Worm (Caenorhabditis elegans) whole organism, young adult: ENCODE data around the gene brap-2.

Source experiments
- B0336.3 ChIP-seq: fragments of 200-800 bp; sonication (Bioruptor generic); IDR thresholded peaks from 2 replicates; pipeline ENCODE4 v1.3.6; 2022; ENCODE audit warnings: missing genetic modification characterization, missing compliant biosample characterization
- C06A6.2 ChIP-seq: fragments of 200-800 bp; sonication (Bioruptor generic); conservative IDR thresholded peaks from 2 replicates; pipeline ENCODE4 v1.3.6; 2022; ENCODE audit warnings: missing genetic modification characterization, missing compliant biosample characterization
- F10E7.11 ChIP-seq: sonication (generic microtip); optimal IDR thresholded peaks from 2 replicates; lab custom pipeline; 2017; ENCODE audit warnings: mild to moderate bottlenecking, missing genetic modification characterization, moderate library complexity, missing compliant biosample characterization
- F22D6.2 ChIP-seq: sonication (generic microtip); optimal IDR thresholded peaks from 2 replicates; lab custom pipeline; 2016; ENCODE audit warnings: mild to moderate bottlenecking, missing genetic modification characterization, missing compliant biosample characterization
- F33H1.4 ChIP-seq: fragments of 200-800 bp; sonication (Bioruptor generic); IDR thresholded peaks from 2 replicates; pipeline ENCODE4 v1.3.6; 2022; ENCODE audit warnings: missing genetic modification reagents, missing genetic modification characterization, missing compliant biosample characterization
- F49E8.2 ChIP-seq: sonication (generic microtip); optimal IDR thresholded peaks from 3 replicates; lab custom pipeline; 2017; ENCODE audit warnings: missing genetic modification characterization, mild to moderate bottlenecking, missing compliant biosample characterization, antibody characterized with exemption, moderate library complexity; ENCODE audit not compliant: insufficient read depth
- F57C9.4 ChIP-seq: sonication (generic microtip); optimal IDR thresholded peaks from 2 replicates; lab custom pipeline; 2017; ENCODE audit warnings: mild to moderate bottlenecking, missing genetic modification characterization, missing compliant biosample characterization
- Y53G8AR.9 ChIP-seq: fragments of 200-800 bp; sonication (Bioruptor generic); conservative IDR thresholded peaks from 2 replicates; pipeline ENCODE4 v1.3.6; 2022; ENCODE audit warnings: missing genetic modification reagents, missing genetic modification characterization, missing compliant biosample characterization
- Y95B8A.8 ChIP-seq: fragments of 200-800 bp; sonication (Bioruptor generic); IDR thresholded peaks from 2 replicates; pipeline ENCODE4 v1.3.6; 2022; ENCODE audit warnings: missing genetic modification reagents, missing genetic modification characterization, missing compliant biosample characterization
- ZK185.1 ChIP-seq: sonication (generic microtip); optimal IDR thresholded peaks from 2 replicates; lab custom pipeline; 2016; ENCODE audit warnings: mild to moderate bottlenecking, missing genetic modification characterization, missing compliant biosample characterization; ENCODE audit not compliant: poor library complexity, severe bottlenecking
- athp-1 ChIP-seq: sonication (generic microtip); optimal IDR thresholded peaks from 2 replicates; lab custom pipeline; 2017; ENCODE audit warnings: mild to moderate bottlenecking, missing genetic modification characterization, missing compliant biosample characterization
- attf-3 ChIP-seq: fragments of 200-800 bp; sonication (Bioruptor generic); conservative IDR thresholded peaks from 2 replicates; pipeline ENCODE4 v1.3.6; 2022; ENCODE audit warnings: missing genetic modification reagents, missing genetic modification characterization, missing compliant biosample characterization
- attf-5 ChIP-seq: fragments of 200-800 bp; sonication (Bioruptor generic); optimal IDR thresholded peaks from 2 replicates; lab custom pipeline; 2018; ENCODE audit warnings: mild to moderate bottlenecking, missing genetic modification characterization, missing compliant biosample characterization
- attf-6 ChIP-seq: fragments of 200-800 bp; sonication (Bioruptor generic); IDR thresholded peaks from 2 replicates; pipeline ENCODE4 v1.3.6; 2022; ENCODE audit warnings: missing genetic modification reagents, missing genetic modification characterization, missing compliant biosample characterization
- cebp-2 ChIP-seq: fragments of 200-800 bp; sonication (Bioruptor generic); IDR thresholded peaks from 2 replicates; pipeline ENCODE4 v1.3.6; 2022; ENCODE audit warnings: missing genetic modification characterization, missing compliant biosample characterization
- ceh-27 ChIP-seq: fragments of 200-800 bp; sonication (Bioruptor generic); optimal IDR thresholded peaks from 2 replicates; lab custom pipeline; 2018; ENCODE audit warnings: mild to moderate bottlenecking, missing genetic modification characterization, moderate library complexity, missing compliant biosample characterization
- dox-1 ChIP-seq: fragments of 200-800 bp; sonication (Bioruptor generic); IDR thresholded peaks from 2 replicates; pipeline ENCODE4 v1.3.6; 2022; ENCODE audit warnings: missing genetic modification reagents, missing genetic modification characterization, missing compliant biosample characterization
- dpl-1 ChIP-seq: fragments of 150-350 bp; optimal IDR thresholded peaks from 2 replicates; lab custom pipeline; 2014; ENCODE audit warnings: missing biosample characterization, missing genetic modification reagents, missing genetic modification characterization
- egl-18 ChIP-seq: fragments of 200-800 bp; sonication (Bioruptor generic); IDR thresholded peaks from 2 replicates; pipeline ENCODE4 v1.3.6; 2022; ENCODE audit warnings: missing genetic modification reagents, missing genetic modification characterization, missing compliant biosample characterization
- egl-44 ChIP-seq: fragments of 200-800 bp; sonication (Bioruptor generic); IDR thresholded peaks from 2 replicates; pipeline ENCODE4 v1.3.6; 2022; ENCODE audit warnings: missing genetic modification reagents, missing genetic modification characterization, missing compliant biosample characterization
- ekl-4 ChIP-seq: fragments of 200-800 bp; sonication (Bioruptor generic); IDR thresholded peaks from 2 replicates; pipeline ENCODE4 v1.3.6; 2022; ENCODE audit warnings: missing genetic modification reagents, missing genetic modification characterization, missing compliant biosample characterization
- hlh-26 ChIP-seq: fragments of 200-800 bp; sonication (Bioruptor generic); conservative IDR thresholded peaks from 2 replicates; pipeline ENCODE4 v1.3.6; 2022; ENCODE audit warnings: missing genetic modification reagents, missing genetic modification characterization, missing compliant biosample characterization
- hmg-1.2 ChIP-seq: fragments of 200-800 bp; sonication (Bioruptor generic); IDR thresholded peaks from 2 replicates; pipeline ENCODE4 v1.3.6; 2022; ENCODE audit warnings: missing genetic modification reagents, missing genetic modification characterization, missing compliant biosample characterization
- hmg-20 ChIP-seq: fragments of 200-800 bp; sonication (Bioruptor generic); IDR thresholded peaks from 2 replicates; pipeline ENCODE4 v1.3.6; 2022; ENCODE audit warnings: missing genetic modification reagents, missing genetic modification characterization, missing compliant biosample characterization
- hsf-1 ChIP-seq: fragments of 200-800 bp; sonication (Bioruptor generic); IDR thresholded peaks from 2 replicates; pipeline ENCODE4 v1.3.6; 2022; ENCODE audit warnings: missing genetic modification reagents, missing genetic modification characterization, missing compliant biosample characterization
- let-526 ChIP-seq: fragments of 200-800 bp; sonication (Bioruptor generic); IDR thresholded peaks from 2 replicates; pipeline ENCODE4 v1.3.6; 2022; ENCODE audit warnings: missing genetic modification reagents, missing genetic modification characterization, missing compliant biosample characterization
- let-607 ChIP-seq, 2 experiments: fragments of 200-800 bp in 1 of 2; sonication (Bioruptor generic) in 1 of 2; sonication (generic microtip) in 1 of 2; optimal IDR thresholded peaks; 2 replicates each; lab custom pipeline; 2016 to 2018; ENCODE audit warnings: mild to moderate bottlenecking in 2 of 2, missing compliant biosample characterization in 2 of 2, missing genetic modification characterization in 2 of 2, moderate library complexity in 2 of 2, missing genotype in 1 of 2
- lin-40 ChIP-seq: sonication (generic microtip); optimal IDR thresholded peaks from 2 replicates; lab custom pipeline; 2016; ENCODE audit warnings: missing genetic modification characterization, mild to moderate bottlenecking, missing compliant biosample characterization, missing genotype, missing genetic modification reagents
- lin-54 ChIP-seq: fragments of 200-800 bp; sonication (Bioruptor generic); optimal IDR thresholded peaks from 2 replicates; lab custom pipeline; 2018; ENCODE audit warnings: mild to moderate bottlenecking, missing genetic modification characterization, missing compliant biosample characterization
- lir-1 ChIP-seq: fragments of 200-800 bp; sonication (Bioruptor generic); conservative IDR thresholded peaks from 2 replicates; pipeline ENCODE4 v1.3.6; 2022; ENCODE audit warnings: missing genetic modification reagents, missing genetic modification characterization, missing compliant biosample characterization
- madf-6 ChIP-seq: fragments of 200-800 bp; sonication (Bioruptor generic); IDR thresholded peaks from 2 replicates; pipeline ENCODE4 v1.3.6; 2022; ENCODE audit warnings: missing genetic modification reagents, missing genetic modification characterization, missing compliant biosample characterization
- mcd-1 ChIP-seq: fragments of 200-800 bp; sonication (Bioruptor generic); IDR thresholded peaks from 2 replicates; pipeline ENCODE4 v1.3.6; 2022; ENCODE audit warnings: missing genetic modification reagents, missing genetic modification characterization, missing compliant biosample characterization
- mxl-1 ChIP-seq: sonication (generic microtip); optimal IDR thresholded peaks from 2 replicates; lab custom pipeline; 2016; ENCODE audit warnings: missing genetic modification characterization, missing compliant biosample characterization
- nfyb-1 ChIP-seq: fragments of 200-800 bp; sonication (Bioruptor generic); IDR thresholded peaks from 2 replicates; pipeline ENCODE4 v1.3.6; 2022; ENCODE audit warnings: missing genetic modification reagents, missing genetic modification characterization, missing compliant biosample characterization
- nhr-80 ChIP-seq: sonication (generic microtip); optimal IDR thresholded peaks from 2 replicates; lab custom pipeline; 2016; ENCODE audit warnings: missing genetic modification characterization, missing compliant biosample characterization
- pbrm-1 ChIP-seq: fragments of 200-800 bp; sonication (Bioruptor generic); IDR thresholded peaks from 2 replicates; pipeline ENCODE4 v1.3.6; 2022; ENCODE audit warnings: missing genetic modification reagents, missing genetic modification characterization, missing compliant biosample characterization
- pha-4 ChIP-seq: fragments of 150-350 bp; sonication (generic microtip); optimal IDR thresholded peaks from 2 replicates; lab custom pipeline; 2014; ENCODE audit warnings: missing biosample characterization, missing genetic modification reagents, missing genetic modification characterization
- rcor-1 ChIP-seq: fragments of 200-800 bp; sonication (Bioruptor generic); IDR thresholded peaks from 2 replicates; pipeline ENCODE4 v1.3.6; 2022; ENCODE audit warnings: missing genetic modification reagents, missing genetic modification characterization, missing compliant biosample characterization
- snpc-1.1 ChIP-seq: sonication (generic microtip); optimal IDR thresholded peaks from 2 replicates; lab custom pipeline; 2017; ENCODE audit warnings: missing genetic modification characterization, mild to moderate bottlenecking, missing compliant biosample characterization, antibody characterized with exemption, moderate library complexity, missing genotype, missing genetic modification reagents; ENCODE audit not compliant: insufficient read depth
- snpc-1.3 ChIP-seq: sonication (generic microtip); optimal IDR thresholded peaks from 2 replicates; lab custom pipeline; 2017; ENCODE audit warnings: missing genetic modification characterization, mild to moderate bottlenecking, missing compliant biosample characterization, antibody characterized with exemption, moderate library complexity, missing genotype, missing genetic modification reagents; ENCODE audit not compliant: insufficient read depth
- snpc-3.4 ChIP-seq: sonication (generic microtip); optimal IDR thresholded peaks from 2 replicates; lab custom pipeline; 2017; ENCODE audit warnings: missing genetic modification characterization, mild to moderate bottlenecking, missing compliant biosample characterization, antibody characterized with exemption, moderate library complexity, missing genotype, missing genetic modification reagents
- snpc-4 ChIP-seq, 5 experiments: fragments of 150-350 bp in 1 of 5; sonication (generic microtip) in 4 of 5; optimal IDR thresholded peaks; 2 replicates each; lab custom pipeline; 2014 to 2018; ENCODE audit warnings: missing genetic modification characterization in 5 of 5, missing biosample characterization in 3 of 5, antibody characterized with exemption in 2 of 5, mild to moderate bottlenecking in 2 of 5, missing compliant biosample characterization in 2 of 5, missing genotype in 2 of 5, moderate library complexity in 2 of 5, missing genetic modification reagents in 1 of 5
- tbp1 ChIP-seq: fragments of 200-800 bp; sonication (Bioruptor generic); optimal IDR thresholded peaks from 2 replicates; lab custom pipeline; 2018; ENCODE audit warnings: mild to moderate bottlenecking, missing genetic modification characterization, missing compliant biosample characterization
- unc-130 ChIP-seq: sonication (generic microtip); optimal IDR thresholded peaks from 2 replicates; lab custom pipeline; 2016; ENCODE audit warnings: missing genetic modification reagents, missing genetic modification characterization, missing compliant biosample characterization
- zfh-2 ChIP-seq: fragments of 200-800 bp; sonication (Bioruptor generic); conservative IDR thresholded peaks from 2 replicates; pipeline ENCODE4 v1.3.6; 2022; ENCODE audit warnings: missing genetic modification reagents, missing genetic modification characterization, missing compliant biosample characterization
- ztf-22 ChIP-seq: fragments of 200-800 bp; sonication (Bioruptor generic); optimal IDR thresholded peaks from 2 replicates; lab custom pipeline; 2018; ENCODE audit warnings: mild to moderate bottlenecking, missing genetic modification characterization, moderate library complexity, missing compliant biosample characterization

Gene brap-2

DNA sequence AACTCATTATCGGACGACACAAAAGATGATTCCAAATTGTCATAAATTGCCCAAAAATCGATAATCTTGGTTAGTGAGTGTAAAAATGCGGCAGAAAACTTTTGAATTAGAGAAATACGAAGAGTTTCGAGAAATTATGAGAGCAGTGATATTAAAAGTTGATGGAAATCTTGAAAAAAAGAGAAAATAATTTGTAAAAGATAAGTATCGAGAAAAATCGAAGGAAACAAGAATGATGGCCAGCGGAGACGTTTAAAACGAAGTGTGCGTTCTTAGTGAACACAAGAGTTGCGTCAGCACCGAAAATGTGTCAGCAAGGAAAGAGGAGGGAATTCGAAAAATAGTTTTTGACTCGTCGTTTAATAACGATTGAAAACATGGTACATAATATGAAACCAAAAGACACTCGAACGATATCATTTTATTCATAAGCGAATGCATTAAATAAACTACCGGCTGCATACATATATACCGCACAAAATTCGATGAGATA lies 3.1 kb downstream of the brap-2 start, which contains the start of gene ndx-6 (continued):
- TF ChIP-seq ceh-27 (GFP tag; lab: Kevin White, UChicago) (peak; percentile 46), let-526 (GFP tag; lab: Robert Waterston, UW) (no peak), lin-40 (tag; lab: Kevin White, UChicago) (peak; percentile 80), hmg-20 (0 out of 2 replicates have a peak, but pooled peaks have one; percentile 13), lir-1 (GFP tag; lab: Robert Waterston, UW) (no peak), egl-18 (no peak), zfh-2 (GFP tag; lab: Robert Waterston, UW) (no peak), F57C9.4 (no peak), Y95B8A.8 (GFP tag; lab: Robert Waterston, UW) (0 out of 2 replicates have a peak, but pooled peaks have one; percentile 51), athp-1 (tag; lab: Kevin White, UChicago) (peak; percentile 38), F33H1.4 (peak; percentile 58), nfyb-1 (GFP tag; lab: Robert Waterston, UW) (peak; percentile 77; the same call in 1 of the 2 replicates), madf-6 (GFP tag; lab: Robert Waterston, UW) (peak; percentile 73), F49E8.2 (tag; lab: Kevin White, UChicago) (peak; percentile 30), snpc-4 (GFP tag; optimal IDR thresholded peaks at IDR 0.05; lab: Kevin White, UChicago) (no peak), snpc-4 (tag; optimal IDR thresholded peaks at IDR 0.05; lab: Kevin White, UChicago) (peak in 3 of 4 experiments; percentile 49 to 64 (median 54)), dox-1 (peak; percentile 67), egl-44 (GFP tag; lab: Robert Waterston, UW) (no peak), hlh-26 (GFP tag; lab: Robert Waterston, UW) (no peak), snpc-1.3 (tag; lab: Kevin White, UChicago) (peak; percentile 5), attf-3 (GFP tag; lab: Robert Waterston, UW) (0 out of 2 replicates have a peak, but pooled peaks have one; percentile 33), pha-4 (tag; lab: Kevin White, UChicago) (peak; percentile 50), lin-54 (peak; percentile 98), nhr-80 (peak; percentile 40), Y53G8AR.9 (GFP tag; lab: Robert Waterston, UW) (peak; percentile 78), F22D6.2 (no peak), tbp1 (peak; percentile 56), mxl-1 (tag; lab: Kevin White, UChicago) (no peak), let-607 (tag; optimal IDR thresholded peaks at IDR 0.05; lab: Kevin White, UChicago) (peak in 1 of 2 experiments; percentile 52), C06A6.2 (GFP tag; lab: Robert Waterston, UW) (0 out of 2 replicates have a peak, but pooled peaks have one; percentile 54), unc-130 (GFP tag; lab: Kevin White, UChicago) (no peak), cebp-2 (GFP tag; lab: Robert Waterston, UW) (no peak), pbrm-1 (peak; percentile 52; the same call in 1 of the 2 replicates), B0336.3 (GFP tag; lab: Robert Waterston, UW) (0 out of 2 replicates have a peak, but pooled peaks have one; percentile 55), hmg-1.2 (peak; percentile 43; the same call in 1 of the 2 replicates), snpc-1.1 (tag; lab: Kevin White, UChicago) (no peak), attf-5 (GFP tag; lab: Kevin White, UChicago) (peak; percentile 77), F10E7.11 (tag; lab: Kevin White, UChicago) (no peak), snpc-3.4 (tag; lab: Kevin White, UChicago) (peak; percentile 40), attf-6 (GFP tag; lab: Robert Waterston, UW) (peak; percentile 38; the same call in 1 of the 2 replicates), ZK185.1 (peak; percentile 74), rcor-1 (GFP tag; lab: Robert Waterston, UW) (peak; percentile 79), ztf-22 (GFP tag; lab: Kevin White, UChicago) (no peak), ekl-4 (GFP tag; lab: Robert Waterston, UW) (0 out of 2 replicates have a peak, but pooled peaks have one; percentile 64), dpl-1 (GFP tag; lab: Kevin White, UChicago) (peak; percentile 92), mcd-1 (GFP tag; lab: Robert Waterston, UW) (peak; percentile 79), hsf-1 (GFP tag; lab: Robert Waterston, UW) (peak; percentile 53; the same call in 1 of the 2 replicates)
